Fruit fly (Drosophila melanogaster) whole organism, adult: Measurements from ENCODE around the gene CG5214.

ENCODE experiments used
- CG11617 ChIP-seq: fragments of 200-800 bp; sonication (Bioruptor generic); optimal IDR thresholded peaks from 2 replicates; lab custom pipeline; 2017; ENCODE audit warnings: mild to moderate bottlenecking, missing biosample characterization, missing genetic modification reagents, missing genetic modification characterization
- CG12768 ChIP-seq: fragments of 200-800 bp; sonication (Bioruptor generic); optimal IDR thresholded peaks from 2 replicates; lab custom pipeline; 2017; ENCODE audit warnings: missing biosample characterization, missing genetic modification characterization, mild to moderate bottlenecking, moderate library complexity, missing genetic modification reagents
- CG14711 ChIP-seq: fragments of 200-800 bp; sonication (Bioruptor generic); optimal IDR thresholded peaks from 2 replicates; lab custom pipeline; 2018; ENCODE audit warnings: missing biosample characterization, mild to moderate bottlenecking, missing genetic modification characterization, moderate library complexity
- CG1620 ChIP-seq: fragments of 200-800 bp; sonication (Bioruptor generic); optimal IDR thresholded peaks from 2 replicates; lab custom pipeline; 2016; ENCODE audit warnings: missing biosample characterization, missing genetic modification characterization
- CG33017 ChIP-seq: fragments of 200-800 bp; sonication (Bioruptor generic); optimal IDR thresholded peaks from 2 replicates; lab custom pipeline; 2018; ENCODE audit warnings: missing biosample characterization, mild to moderate bottlenecking, missing genetic modification characterization, moderate library complexity
- CG5204 ChIP-seq: fragments of 200-800 bp; sonication (Bioruptor generic); optimal IDR thresholded peaks from 2 replicates; lab custom pipeline; 2016; ENCODE audit warnings: missing biosample characterization, missing genetic modification characterization
- CG7045 ChIP-seq: fragments of 200-800 bp; sonication (Bioruptor generic); optimal IDR thresholded peaks from 2 replicates; lab custom pipeline; 2017; ENCODE audit warnings: missing biosample characterization, mild to moderate bottlenecking, missing genetic modification characterization
- CG7101 ChIP-seq: fragments of 200-800 bp; sonication (Bioruptor generic); optimal IDR thresholded peaks from 2 replicates; lab custom pipeline; 2018; ENCODE audit warnings: missing biosample characterization, mild to moderate bottlenecking, missing genetic modification characterization, moderate library complexity
- Clk ChIP-seq: fragments of 200-800 bp; sonication (Bioruptor generic); optimal IDR thresholded peaks from 2 replicates; lab custom pipeline; 2017; ENCODE audit warnings: missing biosample characterization, missing genetic modification characterization
- Crg-1 ChIP-seq: fragments of 200-800 bp; sonication (Bioruptor generic); optimal IDR thresholded peaks from 2 replicates; lab custom pipeline; 2016; ENCODE audit warnings: missing biosample characterization, missing genetic modification characterization
- Hr96 ChIP-seq: fragments of 200-800 bp; sonication (Bioruptor generic); optimal IDR thresholded peaks from 2 replicates; lab custom pipeline; 2016; ENCODE audit warnings: missing biosample characterization, missing genetic modification characterization
- Mnt ChIP-seq: fragments of 200-800 bp; sonication (Bioruptor generic); optimal IDR thresholded peaks from 2 replicates; lab custom pipeline; 2016; ENCODE audit warnings: missing biosample characterization, mild to moderate bottlenecking, missing genetic modification characterization
- bab1 ChIP-seq: fragments of 200-800 bp; sonication (Bioruptor generic); optimal IDR thresholded peaks from 3 replicates; lab custom pipeline; 2019; ENCODE audit warnings: missing biosample characterization, mild to moderate bottlenecking, missing genetic modification characterization, moderate library complexity
- cic ChIP-seq: fragments of 200-800 bp; sonication (Bioruptor generic); optimal IDR thresholded peaks from 2 replicates; lab custom pipeline; 2017; ENCODE audit warnings: missing biosample characterization, mild to moderate bottlenecking, missing genetic modification characterization, moderate library complexity
- cnc ChIP-seq, 2 experiments: fragments of >200 bp; optimal IDR thresholded peaks; 2 replicates each; lab custom pipeline; 2017
- kay ChIP-seq: fragments of 200-800 bp; sonication (Bioruptor generic); peaks from one replicate; lab custom pipeline; 2016; ENCODE audit warnings: missing biosample characterization, missing genetic modification characterization, borderline replicate concordance
- ovo ChIP-seq: fragments of 200-800 bp; sonication (Bioruptor generic); optimal IDR thresholded peaks from 2 replicates; lab custom pipeline; 2016; ENCODE audit warnings: missing biosample characterization, missing genetic modification characterization
- pad ChIP-seq: fragments of 200-800 bp; sonication (Bioruptor generic); optimal IDR thresholded peaks from 3 replicates; lab custom pipeline; 2017; ENCODE audit warnings: missing biosample characterization, missing genetic modification characterization, mild to moderate bottlenecking, moderate library complexity, missing genetic modification reagents
- tj ChIP-seq: fragments of 200-800 bp; sonication (Bioruptor generic); optimal IDR thresholded peaks from 3 replicates; lab custom pipeline; 2017; ENCODE audit warnings: missing biosample characterization, mild to moderate bottlenecking, missing genetic modification characterization, moderate library complexity
- toe ChIP-seq: fragments of 200-800 bp; sonication (Bioruptor generic); optimal IDR thresholded peaks from 2 replicates; lab custom pipeline; 2016; ENCODE audit warnings: missing biosample characterization, missing genetic modification characterization

CG5214 gene

DNA sequence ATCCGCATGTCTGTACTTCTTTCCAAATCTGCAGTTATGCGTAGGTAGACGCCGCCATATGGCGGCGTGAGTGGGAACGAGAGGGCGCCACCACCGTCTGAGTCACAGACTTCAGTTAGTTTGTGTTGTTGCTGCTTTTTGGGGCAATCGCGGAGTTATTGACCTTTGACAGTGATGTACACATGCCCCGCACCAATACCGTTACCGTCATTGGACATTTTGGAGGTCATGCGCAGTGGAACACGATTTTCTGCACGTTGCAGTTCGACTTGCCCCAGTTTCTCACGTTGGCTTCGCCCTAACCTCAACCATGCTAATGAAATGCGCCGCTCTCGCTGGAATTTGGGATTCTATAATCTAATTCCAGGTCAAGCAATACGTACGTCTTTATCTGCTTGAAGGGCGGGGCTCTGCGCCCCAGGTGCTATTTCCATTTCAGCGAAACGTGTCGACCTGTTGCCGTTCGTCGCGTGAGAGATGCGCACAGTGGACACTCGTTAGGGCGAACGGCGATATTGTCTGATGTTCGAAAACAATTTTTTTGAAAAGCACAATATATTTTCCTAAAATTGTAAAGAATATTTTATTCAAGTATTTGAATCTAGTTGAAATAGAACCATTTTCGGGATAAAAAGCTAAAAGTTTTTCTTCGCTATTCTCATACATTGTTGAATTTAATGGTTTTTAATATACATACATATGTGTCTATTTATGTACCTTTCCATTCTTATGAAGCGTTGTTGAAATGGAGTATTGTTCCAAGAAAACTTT is 32.6 kb upstream of the CG5214 start:
- TF ChIP-seq CG1620 (GFP tag; lab: Kevin White, UChicago) (peak; percentile 61), ovo (GFP tag; lab: Kevin White, UChicago) (peak; percentile 87), Crg-1 (GFP tag; lab: Kevin White, UChicago) (peak; percentile 40), CG11617 (GFP tag; lab: Kevin White, UChicago) (peak; percentile 69), Mnt (GFP tag; lab: Kevin White, UChicago) (peak; percentile 95), pad (peak; percentile 58), cnc (optimal IDR thresholded peaks at IDR 0.05; lab: Kevin White, UChicago) (no peak), CG12768 (peak; percentile 68), CG5204 (no peak), cic (GFP tag; lab: Kevin White, UChicago) (peak; percentile 61), Hr96 (GFP tag; lab: Kevin White, UChicago) (peak; percentile 67), CG7045 (GFP tag; lab: Kevin White, UChicago) (peak; percentile 44), bab1 (peak; percentile 55), kay (GFP tag; lab: Kevin White, UChicago) (no peak), toe (GFP tag; lab: Kevin White, UChicago) (peak; percentile 72), CG33017 (peak; percentile 49), CG7101 (tag; lab: Kevin White, UChicago) (peak; percentile 68), tj (GFP tag; lab: Kevin White, UChicago) (peak; percentile 75), Clk (GFP tag; lab: Kevin White, UChicago) (no peak), CG14711 (tag; lab: Kevin White, UChicago) (peak; percentile 62)

DNA sequence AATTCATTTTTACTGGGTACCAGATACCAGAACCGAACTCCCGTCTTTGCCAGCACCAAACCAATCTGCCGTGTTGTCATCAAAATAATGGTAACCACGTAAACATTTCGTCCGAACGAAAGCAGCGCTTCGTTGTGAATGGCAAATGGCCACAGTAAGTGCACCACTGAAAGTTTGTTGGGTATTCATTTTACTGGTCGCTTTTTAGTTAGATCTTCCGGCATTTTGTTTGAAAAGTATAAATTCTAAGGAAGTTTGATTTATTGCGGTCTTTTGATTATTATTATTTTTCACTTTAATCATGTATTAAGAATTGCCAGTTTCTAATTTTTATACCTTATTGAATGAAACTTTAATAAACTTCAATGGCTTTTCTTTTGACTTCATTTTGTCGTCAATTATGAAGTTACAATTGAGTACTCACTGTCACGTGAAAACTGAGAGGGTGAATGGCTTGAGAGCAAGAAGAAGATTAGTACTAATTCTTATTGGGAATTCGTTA is 29.6 kb upstream of the CG5214 start, which contains the start of gene ZnT86D:
Gene ZnT86D (minus strand): TSS at position 91 of the 502 bp plus-strand sequence.
- TF ChIP-seq toe (GFP tag; lab: Kevin White, UChicago) (peak; percentile 70), bab1 (peak; percentile 75), Hr96 (GFP tag; lab: Kevin White, UChicago) (peak; percentile 74), tj (GFP tag; lab: Kevin White, UChicago) (peak; percentile 54), CG5204 (peak; percentile 80), ovo (GFP tag; lab: Kevin White, UChicago) (peak; percentile 27), CG14711 (tag; lab: Kevin White, UChicago) (peak; percentile 75), cnc (optimal IDR thresholded peaks at IDR 0.05; lab: Kevin White, UChicago) (no peak), cic (GFP tag; lab: Kevin White, UChicago) (peak; percentile 68), Crg-1 (GFP tag; lab: Kevin White, UChicago) (peak; percentile 34), Mnt (GFP tag; lab: Kevin White, UChicago) (peak; percentile 83), CG1620 (GFP tag; lab: Kevin White, UChicago) (peak; percentile 68), CG12768 (peak; percentile 78), CG33017 (peak; percentile 86), pad (peak; percentile 70), kay (GFP tag; lab: Kevin White, UChicago) (no peak), CG7045 (GFP tag; lab: Kevin White, UChicago) (peak; percentile 72), Clk (GFP tag; lab: Kevin White, UChicago) (peak; percentile 47), CG7101 (tag; lab: Kevin White, UChicago) (peak; percentile 86), CG11617 (GFP tag; lab: Kevin White, UChicago) (peak; percentile 82)

DNA sequence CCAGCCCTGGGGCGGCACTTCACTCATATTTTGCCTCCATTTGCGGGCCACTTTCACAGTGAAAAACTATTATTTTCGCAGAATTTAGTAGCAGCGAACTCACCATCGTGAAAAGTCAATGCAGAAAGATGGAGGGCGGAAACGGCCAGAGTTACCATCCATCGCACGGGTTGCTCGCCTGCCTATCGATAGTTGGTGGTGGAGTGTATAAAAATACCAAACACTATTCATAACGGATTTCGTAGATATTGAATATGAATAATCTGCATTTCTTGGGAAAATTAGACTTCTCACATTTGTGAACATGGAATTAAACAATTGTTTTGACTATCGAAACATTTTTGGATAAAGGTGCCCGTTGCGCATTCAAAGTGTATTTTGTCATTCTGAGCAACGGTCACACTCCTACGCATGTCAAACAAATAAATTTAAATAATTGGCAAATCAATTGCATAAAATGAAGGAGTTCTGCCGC is 27.9 kb upstream of the CG5214 start, which contains the start of the genes RpS25 and CG4820:
Gene RpS25 (minus strand): TSS at position 132 of the 475 bp plus-strand sequence.
Gene CG4820 (plus strand): TSS at position 380 of the 475 bp plus-strand sequence.
- TF ChIP-seq Clk (GFP tag; lab: Kevin White, UChicago), result peak; percentile 88
- peak; percentile 90 for TF ChIP-seq CG7045 (GFP tag; lab: Kevin White, UChicago)
- no peak for TF ChIP-seq cnc (optimal IDR thresholded peaks at IDR 0.05; lab: Kevin White, UChicago)
- peak; percentile 81 for TF ChIP-seq cic (GFP tag; lab: Kevin White, UChicago)
- peak; percentile 97 for TF ChIP-seq bab1
- TF ChIP-seq CG1620 (GFP tag; lab: Kevin White, UChicago), result peak; percentile 96
- peak; percentile 83 for TF ChIP-seq pad
- peak; percentile 91 for TF ChIP-seq ovo (GFP tag; lab: Kevin White, UChicago)
- TF ChIP-seq Hr96 (GFP tag; lab: Kevin White, UChicago), result peak; percentile 94
- peak; percentile 94 for TF ChIP-seq CG7101 (tag; lab: Kevin White, UChicago)
- TF ChIP-seq CG12768, result peak; percentile 93
- TF ChIP-seq CG14711 (tag; lab: Kevin White, UChicago), result peak; percentile 97
- TF ChIP-seq kay (GFP tag; lab: Kevin White, UChicago), result no peak
- TF ChIP-seq CG33017, result peak; percentile 88
- TF ChIP-seq tj (GFP tag; lab: Kevin White, UChicago), result peak; percentile 82
- TF ChIP-seq Mnt (GFP tag; lab: Kevin White, UChicago), result peak; percentile 93
- TF ChIP-seq CG5204, result no peak
- peak; percentile 96 for TF ChIP-seq CG11617 (GFP tag; lab: Kevin White, UChicago)
- TF ChIP-seq Crg-1 (GFP tag; lab: Kevin White, UChicago), result peak; percentile 96
- TF ChIP-seq toe (GFP tag; lab: Kevin White, UChicago), result peak; percentile 87

DNA sequence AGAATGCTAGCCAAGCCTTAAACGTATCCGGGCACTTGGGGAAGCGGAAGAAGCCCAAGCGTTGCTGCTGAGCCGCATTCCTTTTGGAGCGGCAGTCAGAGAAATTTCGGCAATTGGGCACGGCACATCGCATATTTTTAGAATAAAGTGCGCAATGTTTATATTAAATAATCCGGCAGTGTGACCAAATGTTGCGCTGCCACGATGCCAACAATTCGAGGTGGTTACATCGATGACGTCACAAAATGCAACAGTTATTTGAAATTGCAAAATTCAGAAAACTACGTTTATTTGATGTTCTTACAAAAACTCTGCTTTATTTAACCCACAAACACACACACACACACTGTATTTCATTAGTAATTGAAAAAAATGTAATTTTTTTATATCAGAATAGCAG is 24.2 kb upstream of the CG5214 start, which contains the start of gene CG6689:
Gene CG6689 (minus strand): TSS at position 182 of the 400 bp plus-strand sequence.
- TF ChIP-seq ovo (GFP tag; lab: Kevin White, UChicago) (no peak), CG1620 (GFP tag; lab: Kevin White, UChicago) (no peak), CG7101 (tag; lab: Kevin White, UChicago) (no peak), Mnt (GFP tag; lab: Kevin White, UChicago) (peak; percentile 13), CG5204 (no peak), CG12768 (no peak), Clk (GFP tag; lab: Kevin White, UChicago) (no peak), Crg-1 (GFP tag; lab: Kevin White, UChicago) (no peak), CG11617 (GFP tag; lab: Kevin White, UChicago) (peak; percentile 6), Hr96 (GFP tag; lab: Kevin White, UChicago) (no peak), cic (GFP tag; lab: Kevin White, UChicago) (no peak), toe (GFP tag; lab: Kevin White, UChicago) (no peak), CG7045 (GFP tag; lab: Kevin White, UChicago) (no peak), pad (no peak), bab1 (no peak)
